Worm (Caenorhabditis elegans): ENCODE measurements around the gene C53C7.3.

C53C7.3 gene

DNA sequence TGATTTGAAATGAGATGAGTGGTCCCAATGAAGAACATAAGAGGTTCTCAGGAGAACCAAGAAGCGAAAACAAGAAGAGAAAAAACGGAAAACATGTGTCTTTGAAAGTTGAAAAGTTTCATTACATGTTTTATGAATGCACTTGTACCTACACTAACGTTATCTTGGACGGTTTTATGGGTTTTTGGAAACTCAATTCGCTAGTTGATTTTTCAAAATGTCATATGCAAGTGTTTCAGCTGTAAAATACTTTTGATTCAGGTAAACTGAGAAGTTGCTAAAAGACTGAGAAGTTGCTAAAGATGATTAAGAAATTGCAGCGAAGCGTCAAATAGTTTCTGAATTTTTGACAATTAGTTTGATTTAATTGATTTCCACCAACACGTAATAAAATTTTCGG lies 22.8 kb downstream of the C53C7.3 start, which contains the start of gene cpx-2:
TSS of gene cpx-2 (minus strand) at position 101 of the 400 bp plus-strand sequence.
- no peak for TF ChIP-seq eor-1 (tag; optimal IDR thresholded peaks at IDR 0.05)
- no peak for TF ChIP-seq lsy-12 (tag; optimal IDR thresholded peaks at IDR 0.05)

DNA sequence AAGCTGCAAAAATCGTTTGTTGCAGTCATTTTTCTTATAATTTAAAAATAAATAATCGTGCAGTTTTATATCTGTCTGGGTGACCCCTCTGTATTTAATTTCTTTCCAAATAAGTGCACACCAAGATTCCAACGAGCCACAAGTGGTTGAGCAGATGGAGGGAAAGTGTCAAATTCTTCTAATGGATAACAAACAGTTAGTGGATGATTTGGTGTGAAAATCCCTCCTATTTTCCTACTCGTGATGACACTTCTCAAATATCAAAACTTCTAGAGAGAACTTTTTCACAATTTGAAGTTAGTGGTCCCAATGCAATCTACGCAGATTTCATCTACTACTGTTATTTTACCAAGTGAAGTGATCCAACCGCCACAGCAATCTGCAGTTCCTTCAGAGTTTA lies 26.0 kb downstream of the C53C7.3 start, which contains the start of gene ceh-28:
TSS of gene ceh-28 (plus strand) at position 301 of the 400 bp plus-strand sequence.
- TF ChIP-seq nhr-237 (tag; optimal IDR thresholded peaks at IDR 0.05): no peak
- no peak for TF ChIP-seq nhr-77 (tag; optimal IDR thresholded peaks at IDR 0.05)
- TF ChIP-seq nhr-43 (tag; optimal IDR thresholded peaks at IDR 0.05; ENCODE audit: poor library complexity, severe bottlenecking): no peak
- no peak for TF ChIP-seq nhr-25 (tag; optimal IDR thresholded peaks at IDR 0.05)
- no peak for TF ChIP-seq nhr-28 (tag; optimal IDR thresholded peaks at IDR 0.05)
- no peak for TF ChIP-seq ztf-11 (tag; optimal IDR thresholded peaks at IDR 0.05)

DNA sequence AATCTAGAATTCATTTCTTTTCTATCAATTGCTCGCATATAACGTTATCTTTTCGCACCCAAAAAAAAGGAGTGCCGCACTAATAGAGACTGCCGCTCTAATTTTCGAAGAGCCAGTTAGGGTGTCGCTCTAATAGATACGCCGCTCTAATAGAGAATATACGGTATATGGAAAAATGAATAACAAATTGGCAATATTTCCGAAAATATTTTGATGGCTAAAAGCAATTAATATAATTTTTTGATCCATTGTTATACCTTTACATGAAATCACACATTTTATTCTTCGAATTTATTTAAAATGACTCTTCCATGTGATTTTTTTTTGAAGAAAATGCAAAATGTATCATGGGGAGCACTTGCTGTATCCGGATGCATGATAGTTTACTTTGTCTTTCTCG lies 29.5 kb downstream of the C53C7.3 start, which contains the start of gene K03A11.4:
TSS of gene K03A11.4 (plus strand) at position 301 of the 400 bp plus-strand sequence.
- no peak for TF ChIP-seq nhr-77 (tag; optimal IDR thresholded peaks at IDR 0.05)
- TF ChIP-seq nhr-25 (tag; optimal IDR thresholded peaks at IDR 0.05): no peak
- no peak for TF ChIP-seq R02D3.7 (tag; optimal IDR thresholded peaks at IDR 0.05)
- TF ChIP-seq pha-4 (tag; optimal IDR thresholded peaks at IDR 0.05): no peak
- no peak for TF ChIP-seq ZK546.5 (tag; optimal IDR thresholded peaks at IDR 0.05)
- TF ChIP-seq ceh-9 (tag; optimal IDR thresholded peaks at IDR 0.05): no peak
- TF ChIP-seq jun-1 (tag; optimal IDR thresholded peaks at IDR 0.05): no peak
- TF ChIP-seq elt-1 (tag; optimal IDR thresholded peaks at IDR 0.05): no peak
- TF ChIP-seq egl-5 (tag; optimal IDR thresholded peaks at IDR 0.05): no peak
- no peak for TF ChIP-seq egl-27 (tag; optimal IDR thresholded peaks at IDR 0.05)
- TF ChIP-seq ceh-16 (tag; optimal IDR thresholded peaks at IDR 0.05): no peak
- no peak for TF ChIP-seq lsy-12 (tag; optimal IDR thresholded peaks at IDR 0.05)
- no peak for TF ChIP-seq fos-1 (tag; optimal IDR thresholded peaks at IDR 0.05)
- no peak for TF ChIP-seq snpc-4 (tag; optimal IDR thresholded peaks at IDR 0.05)
- TF ChIP-seq daf-12 (tag; optimal IDR thresholded peaks at IDR 0.05): no peak

DNA sequence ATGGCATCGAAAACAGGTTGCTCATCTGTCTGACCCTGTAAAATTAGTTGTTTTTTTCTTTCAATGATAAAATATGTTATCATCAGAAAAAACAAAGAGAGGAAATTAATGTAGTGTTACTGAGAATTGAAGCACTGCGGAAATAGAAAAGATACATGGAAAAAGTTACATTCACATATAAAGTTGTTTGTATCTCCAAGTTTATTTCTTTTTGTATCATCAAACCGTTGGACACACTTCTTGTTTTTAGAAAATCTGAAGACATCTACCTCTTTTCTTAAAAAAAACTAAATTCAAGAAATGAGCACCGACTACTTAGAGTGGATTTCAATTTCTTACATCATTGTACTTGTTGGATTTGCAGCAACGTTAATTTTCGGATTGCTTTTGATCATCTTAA lies 34.0 kb downstream of the C53C7.3 start, which contains the start of gene str-10:
TSS of gene str-10 (plus strand) at position 301 of the 400 bp plus-strand sequence.
- TF ChIP-seq pha-4 (tag; optimal IDR thresholded peaks at IDR 0.05): no peak
- TF ChIP-seq elt-2 (tag; optimal IDR thresholded peaks at IDR 0.05): no peak
- no peak for TF ChIP-seq ZK546.5 (tag; optimal IDR thresholded peaks at IDR 0.05)
- no peak for TF ChIP-seq nhr-76 (tag; optimal IDR thresholded peaks at IDR 0.05)
- no peak for TF ChIP-seq nhr-77 (tag; optimal IDR thresholded peaks at IDR 0.05)
- TF ChIP-seq aly-2 (tag; optimal IDR thresholded peaks at IDR 0.05): no peak
- no peak for TF ChIP-seq unc-39 (tag; optimal IDR thresholded peaks at IDR 0.05)
- no peak for TF ChIP-seq nhr-25 (tag; optimal IDR thresholded peaks at IDR 0.05)
- TF ChIP-seq unc-62 (GFP tag; optimal IDR thresholded peaks at IDR 0.05): no peak
- TF ChIP-seq elt-1 (tag; optimal IDR thresholded peaks at IDR 0.05): no peak
- TF ChIP-seq daf-12 (tag; optimal IDR thresholded peaks at IDR 0.05): no peak
- no peak for TF ChIP-seq lin-15B (tag; optimal IDR thresholded peaks at IDR 0.05)
- no peak for TF ChIP-seq elt-3 (tag; optimal IDR thresholded peaks at IDR 0.05)
- no peak for TF ChIP-seq snpc-4 (tag; optimal IDR thresholded peaks at IDR 0.05)
- no peak for TF ChIP-seq tbx-2 (tag; optimal IDR thresholded peaks at IDR 0.05)
- TF ChIP-seq nhr-11 (tag; optimal IDR thresholded peaks at IDR 0.05): no peak

DNA sequence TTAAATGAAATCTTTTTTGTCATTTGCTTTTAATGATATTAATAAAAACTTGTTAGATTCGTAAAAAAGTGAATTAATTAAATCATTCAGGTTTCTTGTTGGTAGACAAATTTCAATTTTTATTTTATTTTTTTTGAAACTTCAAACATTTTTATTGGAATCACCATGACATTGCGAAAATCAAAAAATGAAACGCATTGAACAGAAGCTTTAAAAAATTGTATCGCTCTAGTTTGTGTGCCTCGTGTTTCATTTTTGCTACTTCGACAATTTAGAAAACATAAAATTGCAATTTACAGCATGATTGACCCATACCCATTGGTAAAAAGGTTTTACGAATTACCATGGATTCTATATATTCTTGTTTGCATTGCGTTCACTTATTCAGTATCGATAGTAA lies 35.9 kb downstream of the C53C7.3 start, which contains the start of gene R03G8.1:
TSS of gene R03G8.1 (plus strand) at position 301 of the 400 bp plus-strand sequence.
- TF ChIP-seq unc-62 (GFP tag; optimal IDR thresholded peaks at IDR 0.05): no peak

DNA sequence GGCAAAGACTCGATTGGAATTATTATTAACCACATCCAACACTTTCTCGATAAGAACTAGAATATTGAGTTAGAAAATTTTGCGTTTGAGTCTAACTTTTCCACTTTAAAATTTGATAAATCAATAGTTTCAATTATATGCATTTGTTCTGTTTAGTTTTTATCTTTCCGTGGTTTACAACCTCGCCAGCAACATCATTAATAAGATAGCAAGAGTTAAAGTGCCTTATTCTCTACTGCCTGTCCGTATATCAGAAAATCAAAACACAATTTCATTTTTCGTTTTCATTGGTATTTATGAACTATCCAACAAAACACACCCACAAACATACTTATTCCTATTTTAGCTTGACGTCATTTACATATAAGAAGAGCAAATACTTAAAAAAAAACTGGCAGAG lies 40.2 kb downstream of the C53C7.3 start:
- TF ChIP-seq elt-2 (tag; optimal IDR thresholded peaks at IDR 0.05): peak; percentile 59
- no peak for TF ChIP-seq nhr-28 (tag; optimal IDR thresholded peaks at IDR 0.05)
- TF ChIP-seq pqm-1 (tag; optimal IDR thresholded peaks at IDR 0.05): peak; percentile 53

DNA sequence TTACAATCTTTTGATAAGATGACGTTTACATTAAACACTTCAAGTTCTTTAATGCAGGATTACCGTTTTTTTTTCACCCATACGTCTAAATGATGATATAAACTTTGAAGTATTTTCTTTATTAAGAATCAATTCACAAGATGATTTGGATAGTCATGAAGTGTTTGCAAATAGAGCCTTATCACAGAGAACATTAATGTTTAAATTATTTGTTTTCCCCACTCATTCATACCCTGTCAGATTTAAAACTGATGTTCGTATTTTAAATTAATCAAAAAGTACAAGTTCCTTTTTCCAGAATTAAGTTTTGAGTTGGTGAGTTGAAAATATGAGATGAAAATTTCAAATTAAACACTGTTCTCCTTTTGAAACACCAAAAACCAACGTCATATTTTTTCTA lies 42.3 kb downstream of the C53C7.3 start, which contains the start of gene R03G8.3:
TSS of gene R03G8.3 (plus strand) at position 301 of the 400 bp plus-strand sequence.
- no peak for TF ChIP-seq skn-1 (tag; optimal IDR thresholded peaks at IDR 0.05)
- TF ChIP-seq hmg-11 (tag; optimal IDR thresholded peaks at IDR 0.05): no peak
- TF ChIP-seq ztf-11 (tag; optimal IDR thresholded peaks at IDR 0.05): no peak
- no peak for TF ChIP-seq nfya-1 (tag; optimal IDR thresholded peaks at IDR 0.05; ENCODE audit: insufficient read depth)
- no peak for TF ChIP-seq jun-1 (tag; optimal IDR thresholded peaks at IDR 0.05)
- no peak for TF ChIP-seq ama-1 (optimal IDR thresholded peaks at IDR 0.05)
- no peak for TF ChIP-seq nhr-43 (tag; optimal IDR thresholded peaks at IDR 0.05; ENCODE audit: poor library complexity, severe bottlenecking)
- TF ChIP-seq ceh-9 (tag; optimal IDR thresholded peaks at IDR 0.05): no peak
- no peak for TF ChIP-seq ceh-28 (tag; optimal IDR thresholded peaks at IDR 0.05)
- TF ChIP-seq nhr-67 (tag; optimal IDR thresholded peaks at IDR 0.05): no peak
- no peak for TF ChIP-seq nhr-237 (tag; optimal IDR thresholded peaks at IDR 0.05)
- no peak for TF ChIP-seq nhr-12 (tag; optimal IDR thresholded peaks at IDR 0.05)
- no peak for TF ChIP-seq pha-4 (tag; optimal IDR thresholded peaks at IDR 0.05)
- TF ChIP-seq eor-1 (tag; optimal IDR thresholded peaks at IDR 0.05): no peak
- TF ChIP-seq snpc-4 (tag; optimal IDR thresholded peaks at IDR 0.05): no peak
- no peak for TF ChIP-seq ceh-82 (tag; optimal IDR thresholded peaks at IDR 0.05)
- TF ChIP-seq R02D3.7 (tag; optimal IDR thresholded peaks at IDR 0.05): no peak
- no peak for TF ChIP-seq daf-12 (tag; optimal IDR thresholded peaks at IDR 0.05)
